Worm (Caenorhabditis elegans) whole organism, mixed stage, embryonic: Measurements from ENCODE around the gene C13A2.7.
A peak's percentile ranks its signal among the peaks of the same experiment; 100 is the strongest.

Experiments used
- M03D4.4 ChIP-seq: sonication (generic microtip); optimal IDR thresholded peaks from 2 replicates; lab custom pipeline; 2017; ENCODE audit warnings: mild to moderate bottlenecking, missing genetic modification characterization, missing compliant biosample characterization
- bed-3 ChIP-seq: fragments of 200-800 bp; sonication (Bioruptor generic); optimal IDR thresholded peaks from 3 replicates; lab custom pipeline; 2018; ENCODE audit warnings: mild to moderate bottlenecking, missing genetic modification characterization, moderate library complexity, missing compliant biosample characterization
- blmp-1 ChIP-seq: fragments of 150-350 bp; optimal IDR thresholded peaks from 2 replicates; lab custom pipeline; 2014; ENCODE audit warnings: missing biosample characterization, missing genetic modification characterization
- ceh-39 ChIP-seq: fragments of 150-350 bp; optimal IDR thresholded peaks from 2 replicates; lab custom pipeline; 2014; ENCODE audit warnings: missing biosample characterization, missing genetic modification characterization
- ceh-43 ChIP-seq: fragments of 200-800 bp; sonication (Bioruptor generic); optimal IDR thresholded peaks from 2 replicates; lab custom pipeline; 2018; ENCODE audit warnings: mild to moderate bottlenecking, missing genetic modification characterization, moderate library complexity, missing compliant biosample characterization
- ceh-83 ChIP-seq: fragments of 200-800 bp; sonication (Bioruptor generic); optimal IDR thresholded peaks from 2 replicates; lab custom pipeline; 2018; ENCODE audit warnings: mild to moderate bottlenecking, missing genetic modification characterization, missing compliant biosample characterization
- ces-1 ChIP-seq: fragments of 150-350 bp; optimal IDR thresholded peaks from 2 replicates; lab custom pipeline; 2014; ENCODE audit warnings: missing biosample characterization, missing genetic modification reagents, missing genetic modification characterization
- cnd-1 ChIP-seq: fragments of 200-800 bp; sonication (Bioruptor generic); optimal IDR thresholded peaks from 2 replicates; lab custom pipeline; 2018; ENCODE audit warnings: mild to moderate bottlenecking, missing genetic modification characterization, missing compliant biosample characterization
- drap-1 ChIP-seq: fragments of 200-800 bp; sonication (Bioruptor generic); optimal IDR thresholded peaks from 3 replicates; lab custom pipeline; 2018; ENCODE audit warnings: mild to moderate bottlenecking, missing genetic modification characterization, missing compliant biosample characterization
- elt-1 ChIP-seq: sonication (generic microtip); optimal IDR thresholded peaks from 2 replicates; lab custom pipeline; 2017; ENCODE audit warnings: missing genetic modification characterization, mild to moderate bottlenecking, missing compliant biosample characterization, antibody characterized with exemption, moderate library complexity, borderline replicate concordance; ENCODE audit not compliant: insufficient read depth
- elt-3 ChIP-seq: fragments of 150-350 bp; optimal IDR thresholded peaks from 2 replicates; lab custom pipeline; 2014; ENCODE audit warnings: missing biosample characterization, missing genetic modification characterization
- flh-1 ChIP-seq: fragments of 200-800 bp; sonication (Bioruptor generic); optimal IDR thresholded peaks from 2 replicates; lab custom pipeline; 2018; ENCODE audit warnings: mild to moderate bottlenecking, missing genetic modification characterization, moderate library complexity, missing compliant biosample characterization
- ham-2 ChIP-seq: fragments of 200-800 bp; sonication (Bioruptor generic); optimal IDR thresholded peaks from 2 replicates; lab custom pipeline; 2018; ENCODE audit warnings: mild to moderate bottlenecking, missing genetic modification characterization, missing compliant biosample characterization
- hlh-1 ChIP-seq: fragments of 150-350 bp; optimal IDR thresholded peaks from 2 replicates; lab custom pipeline; 2014; ENCODE audit warnings: missing biosample characterization, missing genetic modification reagents, missing genetic modification characterization
- lin-13 ChIP-seq: fragments of 150-350 bp; optimal IDR thresholded peaks from 2 replicates; lab custom pipeline; 2014; ENCODE audit warnings: missing biosample characterization, missing genetic modification characterization
- lin-32 ChIP-seq: fragments of 200-800 bp; sonication (Bioruptor generic); optimal IDR thresholded peaks from 2 replicates; lab custom pipeline; 2018; ENCODE audit warnings: mild to moderate bottlenecking, missing genetic modification characterization, missing compliant biosample characterization
- lsy-2 ChIP-seq: fragments of 150-350 bp; optimal IDR thresholded peaks from 2 replicates; lab custom pipeline; 2014; ENCODE audit warnings: missing biosample characterization, missing genetic modification characterization
- mab-5 ChIP-seq: fragments of 150-350 bp; optimal IDR thresholded peaks from 2 replicates; lab custom pipeline; 2014; ENCODE audit warnings: missing biosample characterization, missing genetic modification characterization
- mep-1 ChIP-seq: fragments of 150-350 bp; optimal IDR thresholded peaks from 2 replicates; lab custom pipeline; 2017; ENCODE audit warnings: missing biosample characterization, missing genetic modification reagents, missing genetic modification characterization, inconsistent platforms
- mls-2 ChIP-seq: sonication (generic microtip); optimal IDR thresholded peaks from 2 replicates; lab custom pipeline; 2016; ENCODE audit warnings: mild to moderate bottlenecking, missing genetic modification characterization, moderate library complexity, missing compliant biosample characterization
- nhr-12 ChIP-seq: fragments of 150-350 bp; optimal IDR thresholded peaks from 2 replicates; lab custom pipeline; 2014; ENCODE audit warnings: missing biosample characterization, missing genetic modification characterization
- nhr-2 ChIP-seq: fragments of 150-350 bp; optimal IDR thresholded peaks from 2 replicates; lab custom pipeline; 2014; ENCODE audit warnings: missing biosample characterization, missing genetic modification characterization
- nhr-237 ChIP-seq: fragments of 150-350 bp; optimal IDR thresholded peaks from 2 replicates; lab custom pipeline; 2014; ENCODE audit warnings: missing biosample characterization, missing genetic modification characterization
- nhr-28 ChIP-seq: fragments of 150-350 bp; optimal IDR thresholded peaks from 2 replicates; lab custom pipeline; 2014; ENCODE audit warnings: missing biosample characterization, missing genetic modification characterization
- nhr-76 ChIP-seq: sonication (generic microtip); optimal IDR thresholded peaks from 2 replicates; lab custom pipeline; 2017; ENCODE audit warnings: missing biosample characterization, missing genetic modification characterization
- pha-4 ChIP-seq: fragments of 150-350 bp; optimal IDR thresholded peaks from 2 replicates; lab custom pipeline; 2018; ENCODE audit warnings: missing biosample characterization, missing genetic modification reagents, missing genetic modification characterization
- sem-2 ChIP-seq: fragments of 200-800 bp; sonication (Bioruptor generic); optimal IDR thresholded peaks from 2 replicates; lab custom pipeline; 2018; ENCODE audit warnings: mild to moderate bottlenecking, missing genetic modification characterization, missing compliant biosample characterization
- snpc-4 ChIP-seq: fragments of 150-350 bp; optimal IDR thresholded peaks from 2 replicates; lab custom pipeline; 2014; ENCODE audit warnings: missing biosample characterization, missing genetic modification characterization
- sptf-1 ChIP-seq: sonication (generic microtip); optimal IDR thresholded peaks from 2 replicates; lab custom pipeline; 2017; ENCODE audit warnings: mild to moderate bottlenecking, missing genetic modification characterization, moderate library complexity, missing compliant biosample characterization
- tbx-8 ChIP-seq: fragments of 200-800 bp; sonication (Bioruptor generic); optimal IDR thresholded peaks from 2 replicates; lab custom pipeline; 2018; ENCODE audit warnings: mild to moderate bottlenecking, missing genetic modification characterization, moderate library complexity, missing compliant biosample characterization
- unc-120 ChIP-seq: sonication (generic microtip); optimal IDR thresholded peaks from 2 replicates; lab custom pipeline; 2017; ENCODE audit warnings: missing genetic modification characterization, missing compliant biosample characterization; ENCODE audit not compliant: poor library complexity, severe bottlenecking
- unc-39 ChIP-seq: fragments of 150-350 bp; optimal IDR thresholded peaks from 2 replicates; lab custom pipeline; 2014; ENCODE audit warnings: missing biosample characterization, missing genetic modification characterization
- unc-62 ChIP-seq: fragments of 150-350 bp; optimal IDR thresholded peaks from 2 replicates; lab custom pipeline; 2014; ENCODE audit warnings: missing biosample characterization, missing genetic modification reagents, missing genetic modification characterization
- zip-8 ChIP-seq: fragments of 150-350 bp; optimal IDR thresholded peaks from 2 replicates; lab custom pipeline; 2014; ENCODE audit warnings: missing biosample characterization, missing genetic modification characterization
- ztf-11 ChIP-seq: fragments of 150-350 bp; optimal IDR thresholded peaks from 2 replicates; lab custom pipeline; 2014; ENCODE audit warnings: missing biosample characterization, missing genetic modification characterization

The C13A2.7 gene

ce11 chrV:7230847-7231246 lies 35.3 kb upstream of the C13A2.7 start, which contains the start of the genes gei-6 and krr-1:
Gene gei-6, minus strand, starts transcription at chrV:7230848.
Gene krr-1, plus strand, starts transcription at chrV:7231190.
- TF ChIP-seq snpc-4 (tag; lab: Kevin White, UChicago) (no peak), ceh-43 (GFP tag; lab: Kevin White, UChicago) (peak; percentile 89), sptf-1 (tag; lab: Kevin White, UChicago) (peak; percentile 94), elt-3 (tag; lab: Kevin White, UChicago) (peak; percentile 1), blmp-1 (tag; lab: Kevin White, UChicago) (peak; percentile 81), mls-2 (tag; lab: Kevin White, UChicago) (peak; percentile 87), unc-120 (tag; lab: Kevin White, UChicago) (peak; percentile 70), ztf-11 (tag; lab: Kevin White, UChicago) (peak; percentile 89), nhr-76 (peak; percentile 44), ceh-39 (no peak), nhr-2 (tag; lab: Kevin White, UChicago) (no peak), hlh-1 (tag; lab: Kevin White, UChicago) (peak; percentile 86), M03D4.4 (tag; lab: Kevin White, UChicago) (peak; percentile 91), zip-8 (tag; lab: Kevin White, UChicago) (no peak), tbx-8 (GFP tag; lab: Kevin White, UChicago) (peak; percentile 76), sem-2 (GFP tag; lab: Kevin White, UChicago) (peak; percentile 71), lin-32 (GFP tag; lab: Kevin White, UChicago) (peak; percentile 74), lsy-2 (peak; percentile 65), unc-39 (no peak), nhr-12 (tag; lab: Kevin White, UChicago) (peak; percentile 46), unc-62 (GFP tag; lab: Kevin White, UChicago) (peak; percentile 7), nhr-237 (tag; lab: Kevin White, UChicago) (peak; percentile 39), drap-1 (peak; percentile 80), ceh-83 (GFP tag; lab: Kevin White, UChicago) (peak; percentile 70), nhr-28 (tag; lab: Kevin White, UChicago) (no peak), pha-4 (tag; lab: Kevin White, UChicago) (peak; percentile 4), elt-1 (peak; percentile 60), lin-13 (tag; lab: Kevin White, UChicago) (peak; percentile 74), flh-1 (GFP tag; lab: Kevin White, UChicago) (peak; percentile 55), mep-1 (peak; percentile 82), ces-1 (GFP tag; lab: Kevin White, UChicago) (peak; percentile 19), bed-3 (GFP tag; lab: Kevin White, UChicago) (peak; percentile 73), mab-5 (tag; lab: Kevin White, UChicago) (peak; percentile 31), ham-2 (GFP tag; lab: Kevin White, UChicago) (peak; percentile 79), cnd-1 (tag; lab: Kevin White, UChicago) (peak; percentile 80)

- TF ChIP-seq ceh-83 (GFP tag; lab: Kevin White, UChicago) (no peak), bed-3 (GFP tag; lab: Kevin White, UChicago) (no peak), mls-2 (tag; lab: Kevin White, UChicago) (no peak), ceh-43 (GFP tag; lab: Kevin White, UChicago) (no peak), lsy-2 (no peak), lin-13 (tag; lab: Kevin White, UChicago) (no peak), nhr-12 (tag; lab: Kevin White, UChicago) (no peak), ces-1 (GFP tag; lab: Kevin White, UChicago) (no peak), unc-62 (GFP tag; lab: Kevin White, UChicago) (no peak), ztf-11 (tag; lab: Kevin White, UChicago) (no peak), elt-1 (no peak), mep-1 (no peak), cnd-1 (tag; lab: Kevin White, UChicago) (no peak), drap-1 (no peak), elt-3 (tag; lab: Kevin White, UChicago) (no peak), snpc-4 (tag; lab: Kevin White, UChicago) (no peak), nhr-2 (tag; lab: Kevin White, UChicago) (no peak), mab-5 (tag; lab: Kevin White, UChicago) (no peak), blmp-1 (tag; lab: Kevin White, UChicago) (no peak), flh-1 (GFP tag; lab: Kevin White, UChicago) (no peak)
- TF ChIP-seq, all 35 proteins: peak for 0
Observed at ce11 chrV:7231524-7231923, 34.6 kb upstream of the C13A2.7 start.

- no peak for TF ChIP-seq unc-62 (GFP tag; lab: Kevin White, UChicago)
Observed at ce11 chrV:7234726-7235125, 31.4 kb upstream of the C13A2.7 start, which contains the start of gene C05C8.5. Gene C05C8.5, minus strand, starts transcription at chrV:7234826.
